Fruit fly (Drosophila melanogaster) whole organism, prepupa: ENCODE measurements around the gene lost.
A peak's percentile ranks its signal among the peaks of the same experiment; 100 is the strongest.

Source experiments
- Blimp-1 ChIP-seq: fragments of 200-800 bp; sonication (Bioruptor generic); optimal IDR thresholded peaks from 3 replicates; lab custom pipeline; 2017; ENCODE audit warnings: missing biosample characterization, missing genetic modification characterization, mild to moderate bottlenecking, moderate library complexity, missing genetic modification reagents
- CG10631 ChIP-seq: fragments of 200-800 bp; sonication (Bioruptor generic); optimal IDR thresholded peaks from 2 replicates; lab custom pipeline; 2016; ENCODE audit warnings: missing biosample characterization, missing genetic modification characterization
- CG10669 ChIP-seq: fragments of 200-800 bp; sonication (Bioruptor generic); optimal IDR thresholded peaks from 3 replicates; lab custom pipeline; 2018; ENCODE audit warnings: missing biosample characterization, mild to moderate bottlenecking, missing genetic modification characterization, moderate library complexity
- CG11294 ChIP-seq: fragments of 200-800 bp; sonication (Bioruptor generic); IDR thresholded peaks from 2 replicates; pipeline ENCODE4 v1.3.6; 2022; ENCODE audit warnings: missing biosample characterization, missing genetic modification characterization
- CG11762 ChIP-seq: fragments of 200-800 bp; sonication (Bioruptor generic); optimal IDR thresholded peaks from 3 replicates; lab custom pipeline; 2016; ENCODE audit warnings: missing biosample characterization, missing genetic modification characterization; ENCODE audit not compliant: insufficient read depth
- CG11902 ChIP-seq: fragments of 200-800 bp; sonication (Bioruptor generic); optimal IDR thresholded peaks from 3 replicates; lab custom pipeline; 2016; ENCODE audit warnings: missing biosample characterization, missing genetic modification characterization
- CG15336 ChIP-seq: fragments of 200-800 bp; sonication (Bioruptor generic); IDR thresholded peaks from 2 replicates; pipeline ENCODE4 v1.3.6; 2022; ENCODE audit warnings: missing biosample characterization, missing genetic modification characterization
- CG1621 ChIP-seq: fragments of 200-800 bp; sonication (Bioruptor generic); optimal IDR thresholded peaks from 3 replicates; lab custom pipeline; 2018; ENCODE audit warnings: missing biosample characterization, mild to moderate bottlenecking, missing genetic modification characterization
- CG3032 ChIP-seq: fragments of 200-800 bp; optimal IDR thresholded peaks from 2 replicates; lab custom pipeline; 2019; ENCODE audit warnings: missing biosample characterization, mild to moderate bottlenecking, missing genetic modification characterization, moderate library complexity
- CG32006 ChIP-seq: fragments of 200-800 bp; sonication (Bioruptor generic); optimal IDR thresholded peaks from 3 replicates; lab custom pipeline; 2017; ENCODE audit warnings: missing biosample characterization, mild to moderate bottlenecking, missing genetic modification characterization
- CG34406 ChIP-seq: fragments of 200-800 bp; sonication (Bioruptor generic); optimal IDR thresholded peaks from 3 replicates; lab custom pipeline; 2016; ENCODE audit warnings: missing biosample characterization, missing genetic modification characterization
- CG3919 ChIP-seq: fragments of 200-800 bp; sonication (Bioruptor generic); optimal IDR thresholded peaks from 3 replicates; lab custom pipeline; 2016; ENCODE audit warnings: missing biosample characterization, missing genetic modification characterization
- CG4318 ChIP-seq: fragments of 200-800 bp; sonication (Bioruptor generic); optimal IDR thresholded peaks from 3 replicates; lab custom pipeline; 2017; ENCODE audit warnings: missing biosample characterization, mild to moderate bottlenecking, missing genetic modification characterization
- CG6163 ChIP-seq: fragments of 200-800 bp; sonication (Bioruptor generic); IDR thresholded peaks from 3 replicates; pipeline ENCODE4 v1.3.6; 2022; ENCODE audit warnings: missing biosample characterization, missing genetic modification characterization
- CG6276 ChIP-seq: fragments of 200-800 bp; sonication (Bioruptor generic); optimal IDR thresholded peaks from 2 replicates; lab custom pipeline; 2017; ENCODE audit warnings: missing biosample characterization, mild to moderate bottlenecking, missing genetic modification characterization
- CG6792 ChIP-seq: fragments of 200-800 bp; sonication (Bioruptor generic); optimal IDR thresholded peaks from 3 replicates; lab custom pipeline; 2016; ENCODE audit warnings: missing biosample characterization, missing genetic modification characterization
- CG6808 ChIP-seq: fragments of 200-800 bp; sonication (Bioruptor generic); optimal IDR thresholded peaks from 3 replicates; lab custom pipeline; 2017; ENCODE audit warnings: missing biosample characterization, missing genetic modification characterization, mild to moderate bottlenecking, moderate library complexity, missing genetic modification reagents
- CG6854 ChIP-seq: fragments of 200-800 bp; sonication (Bioruptor generic); optimal IDR thresholded peaks from 2 replicates; lab custom pipeline; 2017; ENCODE audit warnings: missing biosample characterization, mild to moderate bottlenecking, missing genetic modification characterization
- CG8119 ChIP-seq: fragments of 200-800 bp; sonication (Bioruptor generic); IDR thresholded peaks from 3 replicates; pipeline ENCODE4 v1.3.6; 2022; ENCODE audit warnings: missing biosample characterization, missing genetic modification characterization
- CG8319 ChIP-seq: fragments of 200-800 bp; sonication (Bioruptor generic); optimal IDR thresholded peaks from 3 replicates; lab custom pipeline; 2016; ENCODE audit warnings: missing biosample characterization, missing genetic modification characterization
- CG9139 ChIP-seq: fragments of 200-800 bp; sonication (Bioruptor generic); optimal IDR thresholded peaks from 3 replicates; lab custom pipeline; 2017; ENCODE audit warnings: missing biosample characterization, mild to moderate bottlenecking, missing genetic modification characterization
- Eip75B ChIP-seq: fragments of 200-800 bp; sonication (Bioruptor generic); optimal IDR thresholded peaks from 3 replicates; lab custom pipeline; 2016; ENCODE audit warnings: missing biosample characterization, missing genetic modification characterization
- Eip78C ChIP-seq: fragments of 200-800 bp; sonication (Bioruptor generic); peaks from one replicate; lab custom pipeline; 2016; ENCODE audit warnings: missing biosample characterization, missing genetic modification characterization
- Eip93F ChIP-seq: fragments of 200-800 bp; sonication (Bioruptor generic); optimal IDR thresholded peaks from 2 replicates; lab custom pipeline; 2016; ENCODE audit warnings: missing biosample characterization, mild to moderate bottlenecking, missing genetic modification characterization
- Ets21C ChIP-seq: fragments of 200-800 bp; sonication (Bioruptor generic); optimal IDR thresholded peaks from 3 replicates; lab custom pipeline; 2016; ENCODE audit warnings: missing biosample characterization, missing genetic modification characterization
- Ets96B ChIP-seq: fragments of 200-800 bp; optimal IDR thresholded peaks from 2 replicates; lab custom pipeline; 2019; ENCODE audit warnings: missing biosample characterization, mild to moderate bottlenecking, missing genetic modification characterization, moderate library complexity
- Gug ChIP-seq: fragments of 200-800 bp; sonication (Bioruptor generic); IDR thresholded peaks from 2 replicates; pipeline ENCODE4 v1.3.6; 2022; ENCODE audit warnings: missing biosample characterization, missing genetic modification characterization
- Hr38 ChIP-seq: sonication (Bioruptor generic); optimal IDR thresholded peaks from 2 replicates; lab custom pipeline; 2016; ENCODE audit warnings: missing biosample characterization, missing genetic modification characterization
- Hr39 ChIP-seq: fragments of 200-800 bp; sonication (Bioruptor generic); optimal IDR thresholded peaks from 2 replicates; lab custom pipeline; 2016; ENCODE audit warnings: missing biosample characterization, missing genetic modification characterization
- Hr4 ChIP-seq: fragments of 200-800 bp; sonication (Bioruptor generic); optimal IDR thresholded peaks from 3 replicates; lab custom pipeline; 2016; ENCODE audit warnings: missing biosample characterization, missing genetic modification characterization
- Met ChIP-seq: fragments of 200-800 bp; sonication (Bioruptor generic); optimal IDR thresholded peaks from 3 replicates; lab custom pipeline; 2016; ENCODE audit warnings: missing biosample characterization, missing genetic modification characterization
- OdsH ChIP-seq: fragments of 200-800 bp; sonication (Bioruptor generic); optimal IDR thresholded peaks from 3 replicates; lab custom pipeline; 2016; ENCODE audit warnings: missing biosample characterization, missing genetic modification characterization
- Smox ChIP-seq: fragments of 200-800 bp; sonication (Bioruptor generic); optimal IDR thresholded peaks from 3 replicates; lab custom pipeline; 2016; ENCODE audit warnings: missing biosample characterization, missing genetic modification characterization
- Sox102F ChIP-seq: fragments of 200-800 bp; sonication (Bioruptor generic); optimal IDR thresholded peaks from 2 replicates; lab custom pipeline; 2016; ENCODE audit warnings: missing biosample characterization, mild to moderate bottlenecking, missing genetic modification characterization
- Sox14 ChIP-seq: fragments of 200-800 bp; sonication (Bioruptor generic); optimal IDR thresholded peaks from 3 replicates; lab custom pipeline; 2016; ENCODE audit warnings: missing biosample characterization, missing genetic modification characterization
- Sox15 ChIP-seq: fragments of 200-800 bp; sonication (Bioruptor generic); optimal IDR thresholded peaks from 3 replicates; lab custom pipeline; 2016; ENCODE audit warnings: missing biosample characterization, missing genetic modification characterization
- achi ChIP-seq: fragments of 200-800 bp; sonication (Bioruptor generic); optimal IDR thresholded peaks from 3 replicates; lab custom pipeline; 2016; ENCODE audit warnings: missing biosample characterization, missing genetic modification characterization
- acj6 ChIP-seq: fragments of 200-800 bp; sonication (Bioruptor generic); optimal IDR thresholded peaks from 3 replicates; lab custom pipeline; 2016; ENCODE audit warnings: missing biosample characterization, missing genetic modification characterization
- dac ChIP-seq: fragments of 200-800 bp; sonication (Bioruptor generic); optimal IDR thresholded peaks from 2 replicates; lab custom pipeline; 2017; ENCODE audit warnings: missing biosample characterization, mild to moderate bottlenecking, missing genetic modification characterization
- eg ChIP-seq: fragments of 200-800 bp; sonication (Bioruptor generic); IDR thresholded peaks from 3 replicates; pipeline ENCODE4 v1.3.6; 2022; ENCODE audit warnings: missing biosample characterization, missing genetic modification characterization
- fd59A ChIP-seq: fragments of 200-800 bp; sonication (Bioruptor generic); optimal IDR thresholded peaks from 2 replicates; lab custom pipeline; 2017; ENCODE audit warnings: missing biosample characterization, mild to moderate bottlenecking, missing genetic modification characterization, missing genetic modification reagents
- fd85E ChIP-seq: fragments of 200-800 bp; sonication (Bioruptor generic); optimal IDR thresholded peaks from 3 replicates; lab custom pipeline; 2016; ENCODE audit warnings: missing biosample characterization, missing genetic modification characterization
- fkh ChIP-seq: fragments of 200-800 bp; sonication (Bioruptor generic); optimal IDR thresholded peaks from 3 replicates; lab custom pipeline; 2017; ENCODE audit warnings: missing biosample characterization, mild to moderate bottlenecking, missing genetic modification characterization, moderate library complexity
- lz ChIP-seq: fragments of 200-800 bp; sonication (Bioruptor generic); optimal IDR thresholded peaks from 3 replicates; lab custom pipeline; 2016; ENCODE audit warnings: missing biosample characterization, missing genetic modification characterization
- net ChIP-seq: fragments of 200-800 bp; sonication (Bioruptor generic); optimal IDR thresholded peaks from 3 replicates; lab custom pipeline; 2016; ENCODE audit warnings: missing biosample characterization, missing genetic modification characterization
- pdm3 ChIP-seq: fragments of 200-800 bp; sonication (Bioruptor generic); optimal IDR thresholded peaks from 3 replicates; lab custom pipeline; 2016; ENCODE audit warnings: missing biosample characterization, missing genetic modification characterization
- salr ChIP-seq, 2 experiments: fragments of 200-800 bp; sonication (Bioruptor generic); optimal IDR thresholded peaks; 3 replicates each; lab custom pipeline; 2016 to 2018; ENCODE audit warnings: missing biosample characterization in 2 of 2, missing genetic modification characterization in 2 of 2, mild to moderate bottlenecking in 1 of 2
- spab ChIP-seq: fragments of 200-800 bp; sonication (Bioruptor generic); optimal IDR thresholded peaks from 2 replicates; lab custom pipeline; 2017; ENCODE audit warnings: missing biosample characterization, mild to moderate bottlenecking, missing genetic modification characterization, missing genetic modification reagents
- svp ChIP-seq: fragments of 200-800 bp; sonication (Bioruptor generic); peaks from one replicate; lab custom pipeline; 2016; ENCODE audit warnings: missing biosample characterization, missing genetic modification characterization
- topi ChIP-seq: fragments of 200-800 bp; sonication (Bioruptor generic); optimal IDR thresholded peaks from 3 replicates; lab custom pipeline; 2016; ENCODE audit warnings: missing biosample characterization, missing genetic modification characterization
- vri ChIP-seq: fragments of 200-800 bp; sonication (Bioruptor generic); optimal IDR thresholded peaks from 3 replicates; lab custom pipeline; 2016; ENCODE audit warnings: missing biosample characterization, mild to moderate bottlenecking, missing genetic modification characterization

Gene lost

DNA sequence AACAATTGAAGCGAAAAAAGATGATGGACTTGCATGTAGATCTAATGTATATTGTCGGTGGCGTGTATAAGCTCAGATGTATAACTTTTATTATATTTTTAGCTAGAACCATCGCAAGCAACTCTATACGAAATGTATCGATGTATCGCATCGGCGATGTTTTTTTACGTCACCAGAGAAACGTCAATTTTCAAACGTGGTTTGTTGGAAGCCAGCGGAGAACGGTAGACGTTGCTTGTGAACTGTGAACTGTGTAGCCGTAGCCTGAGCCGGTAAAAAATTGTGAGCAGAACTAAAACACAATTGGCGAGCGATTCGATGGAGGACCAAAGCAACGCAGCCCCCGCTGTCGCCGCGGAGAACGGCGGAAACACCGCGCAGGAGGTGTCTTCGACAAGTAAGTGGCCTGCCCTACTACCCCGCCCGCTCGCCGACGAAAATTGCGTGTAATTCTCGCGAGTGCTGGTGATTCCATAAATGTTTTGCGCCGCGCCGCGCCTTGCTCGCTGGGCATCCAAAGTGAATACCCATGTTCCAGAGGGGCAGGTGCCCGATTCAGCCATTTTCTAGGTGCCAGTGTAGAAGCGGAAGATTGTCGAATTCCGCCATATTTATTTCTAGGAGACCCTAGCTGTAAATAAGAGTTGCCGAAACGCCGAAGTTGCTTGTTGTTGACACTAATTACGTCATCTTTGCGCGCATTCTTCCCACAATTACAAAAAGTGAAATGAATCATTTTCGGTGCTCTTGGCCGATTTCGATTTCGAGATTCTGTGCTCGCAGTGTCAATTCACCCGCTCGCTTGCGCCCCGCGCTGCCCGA lies at the start of gene lost:
Gene lost (plus strand): TSS at position 193 of the 822 bp plus-strand sequence.
- TF ChIP-seq Sox14 (GFP tag; lab: Kevin White, UChicago) (no peak), Ets21C (GFP tag; lab: Kevin White, UChicago) (no peak), dac (GFP tag; lab: Kevin White, UChicago) (no peak), CG3919 (GFP tag; lab: Kevin White, UChicago) (no peak), vri (GFP tag; lab: Kevin White, UChicago) (peak; percentile 8), CG15336 (no peak), CG4318 (GFP tag; lab: Kevin White, UChicago) (no peak), CG6276 (GFP tag; lab: Kevin White, UChicago) (no peak), CG3032 (tag; lab: Kevin White, UChicago) (no peak), Eip78C (peak; percentile 65), Sox102F (GFP tag; lab: Kevin White, UChicago) (no peak), CG9139 (GFP tag; lab: Kevin White, UChicago) (peak; percentile 7), CG8119 (GFP tag; lab: Robert Waterston, UW) (0 out of 3 replicates have a peak, but pooled peaks have one; percentile 27), topi (GFP tag; lab: Kevin White, UChicago) (peak; percentile 22), CG10669 (GFP tag; lab: Kevin White, UChicago) (no peak), CG6163 (GFP tag; lab: Robert Waterston, UW) (peak; percentile 59; the same call in 2 of the 3 replicates), Eip75B (GFP tag; lab: Kevin White, UChicago) (no peak), CG11294 (GFP tag; lab: Robert Waterston, UW) (no peak), fkh (GFP tag; lab: Kevin White, UChicago) (peak; percentile 64), CG8319 (GFP tag; lab: Kevin White, UChicago) (no peak), net (GFP tag; lab: Kevin White, UChicago) (no peak), pdm3 (GFP tag; lab: Kevin White, UChicago) (no peak), CG11762 (no peak), spab (no peak), Hr39 (GFP tag; lab: Kevin White, UChicago) (no peak), Met (GFP tag; lab: Kevin White, UChicago) (peak; percentile 26), CG10631 (peak; percentile 21), CG34406 (no peak), fd85E (GFP tag; lab: Kevin White, UChicago) (no peak), CG1621 (tag; lab: Kevin White, UChicago) (peak; percentile 27), CG32006 (GFP tag; lab: Kevin White, UChicago) (no peak), eg (peak; percentile 51; the same call in 1 of the 3 replicates), Hr38 (GFP tag; lab: Kevin White, UChicago) (no peak), CG6792 (no peak), Blimp-1 (no peak), OdsH (no peak), CG6808 (no peak), lz (peak; percentile 35), fd59A (GFP tag; lab: Kevin White, UChicago) (no peak), Hr4 (no peak), achi (GFP tag; lab: Kevin White, UChicago) (peak; percentile 99), Eip93F (GFP tag; lab: Kevin White, UChicago) (peak; percentile 15), salr (GFP tag; optimal IDR thresholded peaks at IDR 0.05; lab: Kevin White, UChicago) (no peak), Smox (no peak), CG11902 (GFP tag; lab: Kevin White, UChicago) (no peak), acj6 (GFP tag; lab: Kevin White, UChicago) (no peak), Gug (no peak), CG6854 (GFP tag; lab: Kevin White, UChicago) (no peak), Sox15 (no peak), svp (peak; percentile 92), Ets96B (tag; lab: Kevin White, UChicago) (no peak)
